Worm (Caenorhabditis elegans): ENCODE measurements around the gene ptr-19.

ptr-19 gene

DNA sequence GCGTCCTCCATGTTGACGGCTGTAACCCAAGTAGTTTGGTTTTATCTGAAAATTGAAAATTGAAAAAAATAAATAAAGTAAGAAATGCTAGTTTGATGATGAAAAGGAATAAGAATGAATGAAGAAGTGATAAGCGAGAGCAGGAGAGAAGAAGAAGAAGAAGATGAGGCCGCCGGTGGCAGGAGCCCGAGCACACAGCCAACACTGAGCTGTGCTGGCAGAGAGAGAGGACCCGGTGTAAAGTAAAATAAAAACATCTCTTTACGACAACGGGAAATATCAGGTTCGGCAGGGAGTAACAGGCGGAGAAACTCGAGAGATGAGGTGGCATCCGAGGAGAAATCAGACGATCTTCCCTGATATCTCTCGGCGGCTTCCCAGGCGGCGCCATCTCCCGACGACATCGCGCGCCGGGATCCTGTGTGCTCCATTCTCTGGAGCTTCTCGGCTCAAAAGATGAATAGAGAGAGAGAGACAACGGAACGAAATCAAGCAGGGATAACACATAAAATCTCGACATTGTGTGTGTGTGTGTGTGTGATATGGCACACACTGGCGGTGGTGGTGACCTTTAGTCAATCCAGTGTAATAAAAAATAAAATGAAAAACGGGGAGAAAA is 35.3 kb downstream of the ptr-19 start, which contains the start of gene sca-1 (continued):
- TF ChIP-seq mdl-1 (tag; optimal IDR thresholded peaks at IDR 0.05) (peak in 1 of 2 experiments; percentile 21), unc-86 (tag; optimal IDR thresholded peaks at IDR 0.05) (no peak), snu-23 (GFP tag; optimal IDR thresholded peaks at IDR 0.05) (peak; percentile 48), ceh-82 (tag; optimal IDR thresholded peaks at IDR 0.05) (no peak), nhr-47 (tag; optimal IDR thresholded peaks at IDR 0.05) (peak; percentile 23), F16B12.6 (tag; optimal IDR thresholded peaks at IDR 0.05) (no peak), lsy-2 (tag; optimal IDR thresholded peaks at IDR 0.05) (peak; percentile 17 to 42), sptf-1 (tag; optimal IDR thresholded peaks at IDR 0.05) (no peak), tlp-1 (tag; optimal IDR thresholded peaks at IDR 0.05) (no peak), nhr-237 (tag; optimal IDR thresholded peaks at IDR 0.05) (no peak), dpl-1 (GFP tag; optimal IDR thresholded peaks at IDR 0.05) (no peak), lin-35 (GFP tag; optimal IDR thresholded peaks at IDR 0.05) (peak in 1 of 2 experiments; percentile 7), hpl-2 (GFP tag; optimal IDR thresholded peaks at IDR 0.05) (no peak), ces-1 (GFP tag; optimal IDR thresholded peaks at IDR 0.05) (no peak), lin-39 (tag; optimal IDR thresholded peaks at IDR 0.05) (peak; percentile 6), irx-1 (tag; optimal IDR thresholded peaks at IDR 0.05) (no peak), blmp-1 (tag; optimal IDR thresholded peaks at IDR 0.05) (no peak), efl-3 (GFP tag; optimal IDR thresholded peaks at IDR 0.05) (no peak), unc-30 (tag; optimal IDR thresholded peaks at IDR 0.05) (no peak), nhr-90 (tag; optimal IDR thresholded peaks at IDR 0.05; ENCODE audit: poor library complexity) (no peak), snpc-4 (tag; optimal IDR thresholded peaks at IDR 0.05) (no peak), C16A3.4 (tag; optimal IDR thresholded peaks at IDR 0.05) (no peak), nhr-11 (tag; optimal IDR thresholded peaks at IDR 0.05) (no peak), fkh-4 (tag; optimal IDR thresholded peaks at IDR 0.05; ENCODE audit: borderline replicate concordance) (peak; percentile 21), mep-1 (tag; optimal IDR thresholded peaks at IDR 0.05) (no peak), grh-1 (GFP tag; IDR thresholded peaks at IDR 0.05) (no peak), ceh-63 (GFP tag; optimal IDR thresholded peaks at IDR 0.05) (no peak), unc-98 (GFP tag; IDR thresholded peaks at IDR 0.05) (0 out of 2 replicates have a peak, but pooled peaks have one; percentile 37), dsc-1 (tag; optimal IDR thresholded peaks at IDR 0.05) (peak; percentile 70), sup-37 (GFP tag; optimal IDR thresholded peaks at IDR 0.05) (no peak), lir-3 (tag; optimal IDR thresholded peaks at IDR 0.05; ENCODE audit: poor library complexity) (no peak), nhr-71 (tag; optimal IDR thresholded peaks at IDR 0.05) (peak; percentile 81), ets-5 (GFP tag; IDR thresholded peaks at IDR 0.05) (no peak), mef-2 (tag; optimal IDR thresholded peaks at IDR 0.05) (no peak), ama-1 (optimal IDR thresholded peaks at IDR 0.05) (no peak), C34B4.2 (tag; optimal IDR thresholded peaks at IDR 0.05) (no peak), ceh-90 (tag; optimal IDR thresholded peaks at IDR 0.05) (no peak), sox-4 (tag; optimal IDR thresholded peaks at IDR 0.05) (no peak), fos-1 (tag; optimal IDR thresholded peaks at IDR 0.05) (no peak)

DNA sequence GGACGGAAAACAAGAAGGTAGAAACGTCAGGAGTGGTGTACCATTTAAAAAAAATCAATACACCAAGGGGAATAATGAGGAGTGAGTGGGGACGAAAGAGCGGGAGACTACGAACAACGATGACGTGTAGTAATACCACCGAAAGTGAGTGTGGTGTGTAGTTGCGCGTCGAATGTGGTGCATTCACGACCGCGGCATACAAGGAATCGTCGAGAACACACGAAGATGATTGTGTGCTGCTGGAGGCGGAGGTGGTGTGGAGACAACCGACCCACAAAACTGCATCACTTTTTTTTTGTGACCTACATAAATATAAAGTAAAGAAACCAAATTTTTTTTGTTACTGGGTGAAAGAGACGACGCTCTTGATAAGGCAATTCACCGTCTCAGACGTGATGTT is 36.7 kb downstream of the ptr-19 start:
- peak; percentile 27 for TF ChIP-seq ceh-8 (GFP tag; optimal IDR thresholded peaks at IDR 0.05)
- TF ChIP-seq tbx-2 (tag; optimal IDR thresholded peaks at IDR 0.05) = peak; percentile 44
- no peak for TF ChIP-seq zip-4 (GFP tag; optimal IDR thresholded peaks at IDR 0.05)
- TF ChIP-seq skn-1 (tag; optimal IDR thresholded peaks at IDR 0.05) = peak; percentile 26
- TF ChIP-seq ceh-90 (tag; optimal IDR thresholded peaks at IDR 0.05) = no peak
- peak; percentile 26 for TF ChIP-seq nhr-77 (tag; optimal IDR thresholded peaks at IDR 0.05)
- TF ChIP-seq nhr-84 (tag; optimal IDR thresholded peaks at IDR 0.05) = no peak
- no peak for TF ChIP-seq unc-30 (tag; optimal IDR thresholded peaks at IDR 0.05)
- no peak for TF ChIP-seq hlh-4 (tag; optimal IDR thresholded peaks at IDR 0.05)
- no peak for TF ChIP-seq nhr-11 (tag; optimal IDR thresholded peaks at IDR 0.05)
- TF ChIP-seq hlh-17 (GFP tag; optimal IDR thresholded peaks at IDR 0.05; ENCODE audit: borderline replicate concordance) = no peak
- TF ChIP-seq sox-4 (tag; optimal IDR thresholded peaks at IDR 0.05) = no peak
- 0 out of 2 replicates have a peak, but pooled peaks have one; percentile 2 for TF ChIP-seq isw-1 (GFP tag; IDR thresholded peaks at IDR 0.05)
- no peak for TF ChIP-seq egl-27 (tag; optimal IDR thresholded peaks at IDR 0.05)
- no peak for TF ChIP-seq unc-62 (GFP tag; optimal IDR thresholded peaks at IDR 0.05)
- TF ChIP-seq pqm-1 (tag; optimal IDR thresholded peaks at IDR 0.05) = no peak
- peak; percentile 93 for TF ChIP-seq blmp-1 (tag; optimal IDR thresholded peaks at IDR 0.05)
- no peak for TF ChIP-seq alr-1 (tag; optimal IDR thresholded peaks at IDR 0.05; ENCODE audit: borderline replicate concordance)
- TF ChIP-seq aha-1 (tag; optimal IDR thresholded peaks at IDR 0.05) = no peak
- no peak for TF ChIP-seq nhr-237 (tag; optimal IDR thresholded peaks at IDR 0.05)
- TF ChIP-seq lir-3 (tag; optimal IDR thresholded peaks at IDR 0.05; ENCODE audit: poor library complexity) = no peak
- peak; percentile 77 for TF ChIP-seq nhr-71 (tag; optimal IDR thresholded peaks at IDR 0.05)
